Fruit fly (Drosophila melanogaster): ENCODE data around the gene PH4alphaNE1.
A peak's percentile ranks its signal among the peaks of the same experiment; 100 is the strongest.

DNA sequence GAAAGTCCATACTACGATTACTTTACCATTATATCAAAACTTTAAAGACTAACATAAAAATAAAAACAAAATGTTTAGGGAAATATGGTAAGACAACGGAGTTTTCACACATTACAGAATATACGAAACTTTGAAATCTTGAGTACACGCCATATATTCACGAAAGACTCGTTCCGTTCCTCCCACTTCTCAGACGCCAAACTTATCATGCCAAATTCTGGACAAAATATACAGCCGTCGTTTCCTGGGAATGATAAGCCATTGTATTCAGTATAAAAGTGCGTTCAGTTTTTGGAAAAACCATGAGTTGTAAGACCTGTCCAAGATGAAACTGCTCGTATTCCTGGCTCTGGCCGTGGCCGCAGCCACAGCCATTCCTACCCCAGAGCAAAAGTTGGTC, 11.5 kb downstream of the PH4alphaNE1 start, which contains the start of gene Jon99Fi:
- no peak for TF ChIP-seq Hr3 (GFP tag; optimal IDR thresholded peaks at IDR 0.05)
- TF ChIP-seq Adf1 (GFP tag; IDR thresholded peaks at IDR 0.05): no peak
- TF ChIP-seq lilli (GFP tag; optimal IDR thresholded peaks at IDR 0.05): peak; percentile 4
- TF ChIP-seq pros (GFP tag; optimal IDR thresholded peaks at IDR 0.05): no peak
- TF ChIP-seq hkb (optimal IDR thresholded peaks at IDR 0.05): no peak
- TF ChIP-seq hkb (GFP tag; IDR thresholded peaks at IDR 0.05): no peak
- no peak for TF ChIP-seq CG10274 (GFP tag; optimal IDR thresholded peaks at IDR 0.05)
- no peak for TF ChIP-seq Pdp1 (GFP tag; optimal IDR thresholded peaks at IDR 0.05)
- no peak for TF ChIP-seq chif (GFP tag; optimal IDR thresholded peaks at IDR 0.05)
- no peak for TF ChIP-seq Hr39 (optimal IDR thresholded peaks at IDR 0.05)
- no peak for TF ChIP-seq PHDP (tag; optimal IDR thresholded peaks at IDR 0.05)
- TF ChIP-seq CG3281 (GFP tag; optimal IDR thresholded peaks at IDR 0.05): no peak
- TF ChIP-seq gem (tag; optimal IDR thresholded peaks at IDR 0.05): no peak
- TF ChIP-seq Dip3 (GFP tag; optimal IDR thresholded peaks at IDR 0.05): no peak
